Fruit fly (Drosophila melanogaster): ENCODE results near the gene PolD1.

PolD1 gene

dm6 chr3L:16027163-16027633, 39.6 kb upstream of the PolD1 start (continued):
- TF ChIP-seq CG15514 (GFP tag; optimal IDR thresholded peaks at IDR 0.05): peak; percentile 50
- peak; percentile 17 for TF ChIP-seq CG7271 (tag; optimal IDR thresholded peaks at IDR 0.05)
- no peak for TF ChIP-seq CG4617 (GFP tag; optimal IDR thresholded peaks at IDR 0.05; ENCODE audit: borderline replicate concordance)
- no peak for TF ChIP-seq CG1603 (tag; optimal IDR thresholded peaks at IDR 0.05)
- TF ChIP-seq tio (GFP tag; optimal IDR thresholded peaks at IDR 0.05): no peak
- no peak for TF ChIP-seq Hmx (GFP tag; optimal IDR thresholded peaks at IDR 0.05)
- no peak for TF ChIP-seq CG7745 (tag; optimal IDR thresholded peaks at IDR 0.05)
- no peak for TF ChIP-seq aop (GFP tag; IDR thresholded peaks at IDR 0.05)
- TF ChIP-seq Usf (GFP tag; optimal IDR thresholded peaks at IDR 0.05): no peak
- no peak for TF ChIP-seq Adf1 (GFP tag; IDR thresholded peaks at IDR 0.05)
- TF ChIP-seq MTF-1 (GFP tag; optimal IDR thresholded peaks at IDR 0.05; ENCODE audit: borderline replicate concordance): peak; percentile 71
- TF ChIP-seq ranshi (GFP tag; IDR thresholded peaks at IDR 0.05): no peak
- peak; percentile 32 for TF ChIP-seq twi (tag; optimal IDR thresholded peaks at IDR 0.05)
- TF ChIP-seq CG2202 (tag; optimal IDR thresholded peaks at IDR 0.05): peak; percentile 69
- no peak for TF ChIP-seq pb (GFP tag; optimal IDR thresholded peaks at IDR 0.05)
- TF ChIP-seq CG3995 (GFP tag; optimal IDR thresholded peaks at IDR 0.05): no peak
- TF ChIP-seq scrt (GFP tag; optimal IDR thresholded peaks at IDR 0.05): peak; percentile 13
- no peak for TF ChIP-seq CG14860 (GFP tag; IDR thresholded peaks at IDR 0.05; ENCODE audit: partially characterized antibody)
- no peak for TF ChIP-seq bowl (GFP tag; IDR thresholded peaks at IDR 0.05)
- TF ChIP-seq CG1529 (GFP tag; optimal IDR thresholded peaks at IDR 0.05): peak; percentile 26
- peak; percentile 14 for TF ChIP-seq CG8281 (tag; optimal IDR thresholded peaks at IDR 0.05)
- TF ChIP-seq NC2β (GFP tag; optimal IDR thresholded peaks at IDR 0.05): no peak
- no peak for TF ChIP-seq Nf-YC (tag; optimal IDR thresholded peaks at IDR 0.05)
- TF ChIP-seq CG17328 (GFP tag; IDR thresholded peaks at IDR 0.05): no peak
- no peak for TF ChIP-seq croc (GFP tag; conservative IDR thresholded peaks at IDR 0.05)
- peak; percentile 10 for TF ChIP-seq CG8924 (tag; optimal IDR thresholded peaks at IDR 0.05)
- no peak for TF ChIP-seq CG5953 (GFP tag; IDR thresholded peaks at IDR 0.05)
- no peak for TF ChIP-seq CG17802 (tag; optimal IDR thresholded peaks at IDR 0.05)
- TF ChIP-seq emc (GFP tag; optimal IDR thresholded peaks at IDR 0.05): no peak
- peak; percentile 10 for TF ChIP-seq CG10979 (tag; optimal IDR thresholded peaks at IDR 0.05)
- TF ChIP-seq CG8359 (GFP tag; optimal IDR thresholded peaks at IDR 0.05; ENCODE audit: borderline replicate concordance): peak; percentile 59
- TF ChIP-seq tna (GFP tag; IDR thresholded peaks at IDR 0.05; ENCODE audit: partially characterized antibody): no peak
- TF ChIP-seq CG13775 (GFP tag; optimal IDR thresholded peaks at IDR 0.05): no peak
- TF ChIP-seq ato (GFP tag; IDR thresholded peaks at IDR 0.05; ENCODE audit: partially characterized antibody): no peak
- TF ChIP-seq jigr1 (GFP tag; IDR thresholded peaks at IDR 0.05): no peak
- TF ChIP-seq Pdp1 (GFP tag; optimal IDR thresholded peaks at IDR 0.05): peak; percentile 3 to 36
- peak; percentile 70 for TF ChIP-seq Kr (GFP tag; optimal IDR thresholded peaks at IDR 0.05)
- TF ChIP-seq nerfin-2 (GFP tag; IDR thresholded peaks at IDR 0.05; ENCODE audit: partially characterized antibody): no peak
- peak; percentile 16 for TF ChIP-seq Side (GFP tag; optimal IDR thresholded peaks at IDR 0.05)
- TF ChIP-seq Taf1 (GFP tag; IDR thresholded peaks at IDR 0.05): no peak
- TF ChIP-seq CG6254 (GFP tag; optimal IDR thresholded peaks at IDR 0.05): peak; percentile 16
- peak; percentile 49 for TF ChIP-seq CG3847 (GFP tag; IDR thresholded peaks at IDR 0.05)
- no peak for TF ChIP-seq dimm (GFP tag; IDR thresholded peaks at IDR 0.05)
- no peak for TF ChIP-seq pho (GFP tag; optimal IDR thresholded peaks at IDR 0.05)
- TF ChIP-seq maf-S (GFP tag; optimal IDR thresholded peaks at IDR 0.05): no peak
- TF ChIP-seq nau (GFP tag; optimal IDR thresholded peaks at IDR 0.05): peak; percentile 62
- TF ChIP-seq lab (GFP tag; optimal IDR thresholded peaks at IDR 0.05): peak; percentile 71
- no peak; the same call in 1 of the 2 replicates for TF ChIP-seq CG13287 (GFP tag; IDR thresholded peaks at IDR 0.05; ENCODE audit: partially characterized antibody)
- no peak for TF ChIP-seq CG16815 (GFP tag; optimal IDR thresholded peaks at IDR 0.05)
- peak; percentile 53 for TF ChIP-seq CG33557 (GFP tag; optimal IDR thresholded peaks at IDR 0.05)
